Worm (Caenorhabditis elegans) whole organism, mixed stage, embryonic: ENCODE data around the gene skr-9.
"Not testable (repeated sequence)": the region's sequence is repeated elsewhere in the genome, so short reads cannot be mapped to it uniquely, and the experiment has no call there.

Experiments
- M03D4.4 ChIP-seq: sonication (generic microtip); optimal IDR thresholded peaks from 2 replicates; lab custom pipeline; 2017; ENCODE audit warnings: mild to moderate bottlenecking, missing genetic modification characterization, missing compliant biosample characterization
- bed-3 ChIP-seq: fragments of 200-800 bp; sonication (Bioruptor generic); optimal IDR thresholded peaks from 3 replicates; lab custom pipeline; 2018; ENCODE audit warnings: mild to moderate bottlenecking, missing genetic modification characterization, moderate library complexity, missing compliant biosample characterization
- blmp-1 ChIP-seq: fragments of 150-350 bp; optimal IDR thresholded peaks from 2 replicates; lab custom pipeline; 2014; ENCODE audit warnings: missing biosample characterization, missing genetic modification characterization
- ceh-39 ChIP-seq: fragments of 150-350 bp; optimal IDR thresholded peaks from 2 replicates; lab custom pipeline; 2014; ENCODE audit warnings: missing biosample characterization, missing genetic modification characterization
- ceh-43 ChIP-seq: fragments of 200-800 bp; sonication (Bioruptor generic); optimal IDR thresholded peaks from 2 replicates; lab custom pipeline; 2018; ENCODE audit warnings: mild to moderate bottlenecking, missing genetic modification characterization, moderate library complexity, missing compliant biosample characterization
- ces-1 ChIP-seq: fragments of 150-350 bp; optimal IDR thresholded peaks from 2 replicates; lab custom pipeline; 2014; ENCODE audit warnings: missing biosample characterization, missing genetic modification reagents, missing genetic modification characterization
- cnd-1 ChIP-seq: fragments of 200-800 bp; sonication (Bioruptor generic); optimal IDR thresholded peaks from 2 replicates; lab custom pipeline; 2018; ENCODE audit warnings: mild to moderate bottlenecking, missing genetic modification characterization, missing compliant biosample characterization
- drap-1 ChIP-seq: fragments of 200-800 bp; sonication (Bioruptor generic); optimal IDR thresholded peaks from 3 replicates; lab custom pipeline; 2018; ENCODE audit warnings: mild to moderate bottlenecking, missing genetic modification characterization, missing compliant biosample characterization
- elt-1 ChIP-seq: sonication (generic microtip); optimal IDR thresholded peaks from 2 replicates; lab custom pipeline; 2017; ENCODE audit warnings: missing genetic modification characterization, mild to moderate bottlenecking, missing compliant biosample characterization, antibody characterized with exemption, moderate library complexity, borderline replicate concordance; ENCODE audit not compliant: insufficient read depth
- elt-3 ChIP-seq: fragments of 150-350 bp; optimal IDR thresholded peaks from 2 replicates; lab custom pipeline; 2014; ENCODE audit warnings: missing biosample characterization, missing genetic modification characterization
- flh-1 ChIP-seq: fragments of 200-800 bp; sonication (Bioruptor generic); optimal IDR thresholded peaks from 2 replicates; lab custom pipeline; 2018; ENCODE audit warnings: mild to moderate bottlenecking, missing genetic modification characterization, moderate library complexity, missing compliant biosample characterization
- lin-32 ChIP-seq: fragments of 200-800 bp; sonication (Bioruptor generic); optimal IDR thresholded peaks from 2 replicates; lab custom pipeline; 2018; ENCODE audit warnings: mild to moderate bottlenecking, missing genetic modification characterization, missing compliant biosample characterization
- mep-1 ChIP-seq: fragments of 150-350 bp; optimal IDR thresholded peaks from 2 replicates; lab custom pipeline; 2017; ENCODE audit warnings: missing biosample characterization, missing genetic modification reagents, missing genetic modification characterization, inconsistent platforms
- mls-2 ChIP-seq: sonication (generic microtip); optimal IDR thresholded peaks from 2 replicates; lab custom pipeline; 2016; ENCODE audit warnings: mild to moderate bottlenecking, missing genetic modification characterization, moderate library complexity, missing compliant biosample characterization
- nhr-12 ChIP-seq: fragments of 150-350 bp; optimal IDR thresholded peaks from 2 replicates; lab custom pipeline; 2014; ENCODE audit warnings: missing biosample characterization, missing genetic modification characterization
- nhr-2 ChIP-seq: fragments of 150-350 bp; optimal IDR thresholded peaks from 2 replicates; lab custom pipeline; 2014; ENCODE audit warnings: missing biosample characterization, missing genetic modification characterization
- nhr-237 ChIP-seq: fragments of 150-350 bp; optimal IDR thresholded peaks from 2 replicates; lab custom pipeline; 2014; ENCODE audit warnings: missing biosample characterization, missing genetic modification characterization
- nhr-28 ChIP-seq: fragments of 150-350 bp; optimal IDR thresholded peaks from 2 replicates; lab custom pipeline; 2014; ENCODE audit warnings: missing biosample characterization, missing genetic modification characterization
- pha-4 ChIP-seq: fragments of 150-350 bp; optimal IDR thresholded peaks from 2 replicates; lab custom pipeline; 2018; ENCODE audit warnings: missing biosample characterization, missing genetic modification reagents, missing genetic modification characterization
- sem-2 ChIP-seq: fragments of 200-800 bp; sonication (Bioruptor generic); optimal IDR thresholded peaks from 2 replicates; lab custom pipeline; 2018; ENCODE audit warnings: mild to moderate bottlenecking, missing genetic modification characterization, missing compliant biosample characterization
- snpc-4 ChIP-seq: fragments of 150-350 bp; optimal IDR thresholded peaks from 2 replicates; lab custom pipeline; 2014; ENCODE audit warnings: missing biosample characterization, missing genetic modification characterization
- sptf-1 ChIP-seq: sonication (generic microtip); optimal IDR thresholded peaks from 2 replicates; lab custom pipeline; 2017; ENCODE audit warnings: mild to moderate bottlenecking, missing genetic modification characterization, moderate library complexity, missing compliant biosample characterization
- unc-120 ChIP-seq: sonication (generic microtip); optimal IDR thresholded peaks from 2 replicates; lab custom pipeline; 2017; ENCODE audit warnings: missing genetic modification characterization, missing compliant biosample characterization; ENCODE audit not compliant: poor library complexity, severe bottlenecking
- unc-39 ChIP-seq: fragments of 150-350 bp; optimal IDR thresholded peaks from 2 replicates; lab custom pipeline; 2014; ENCODE audit warnings: missing biosample characterization, missing genetic modification characterization
- zip-8 ChIP-seq: fragments of 150-350 bp; optimal IDR thresholded peaks from 2 replicates; lab custom pipeline; 2014; ENCODE audit warnings: missing biosample characterization, missing genetic modification characterization
- ztf-11 ChIP-seq: fragments of 150-350 bp; optimal IDR thresholded peaks from 2 replicates; lab custom pipeline; 2014; ENCODE audit warnings: missing biosample characterization, missing genetic modification characterization

skr-9 gene

ce11 chrIV:17163273-17163672 lies at the start of gene skr-9:
skr-9 (plus strand) TSS chrIV:17163573.
- not testable (repeated sequence) for TF ChIP-seq nhr-237 (tag; lab: Kevin White, UChicago); ceh-43 (GFP tag; lab: Kevin White, UChicago); lin-32 (GFP tag; lab: Kevin White, UChicago)

ce11 chrIV:17116345-17116744 lies 47.0 kb upstream of the skr-9 start, which contains the start of gene cyn-13:
cyn-13 (minus strand) TSS chrIV:17116657.
- TF ChIP-seq elt-1 (tag; lab: Kevin White, UChicago): no peak
- no peak for TF ChIP-seq pha-4 (tag; lab: Kevin White, UChicago)
- no peak for TF ChIP-seq bed-3 (GFP tag; lab: Kevin White, UChicago)
- no peak for TF ChIP-seq sem-2 (GFP tag; lab: Kevin White, UChicago)
- TF ChIP-seq sptf-1 (tag; lab: Kevin White, UChicago): no peak
- no peak for TF ChIP-seq flh-1
- no peak for TF ChIP-seq elt-3
- no peak for TF ChIP-seq snpc-4 (tag; lab: Kevin White, UChicago)
- no peak for TF ChIP-seq ceh-43 (GFP tag; lab: Kevin White, UChicago)
- TF ChIP-seq lin-32 (GFP tag; lab: Kevin White, UChicago): no peak
- TF ChIP-seq drap-1 (GFP tag; lab: Kevin White, UChicago): no peak
- TF ChIP-seq ceh-39: no peak
- no peak for TF ChIP-seq nhr-237 (tag; lab: Kevin White, UChicago)
- TF ChIP-seq unc-120 (tag; lab: Kevin White, UChicago): no peak
- TF ChIP-seq M03D4.4 (tag; lab: Kevin White, UChicago): no peak
- TF ChIP-seq ces-1: no peak
- no peak for TF ChIP-seq mls-2 (tag; lab: Kevin White, UChicago)
- no peak for TF ChIP-seq mep-1 (tag; lab: Kevin White, UChicago)
- TF ChIP-seq, all 35 proteins: peak for 0

ce11 chrIV:17116821-17117220 lies 46.6 kb upstream of the skr-9 start:
- TF ChIP-seq sptf-1 (tag; lab: Kevin White, UChicago) (no peak), unc-39 (tag; lab: Kevin White, UChicago) (no peak), ztf-11 (no peak), nhr-28 (no peak), nhr-12 (tag; lab: Kevin White, UChicago) (no peak)

- TF ChIP-seq mep-1 (tag; lab: Kevin White, UChicago): peak; percentile 48
- TF ChIP-seq ceh-39: peak; percentile 33
- no peak for TF ChIP-seq snpc-4 (tag; lab: Kevin White, UChicago)
- TF ChIP-seq nhr-237 (tag; lab: Kevin White, UChicago): no peak
Observed at ce11 chrIV:17118585-17118984, 44.8 kb upstream of the skr-9 start, which contains the start of gene uaf-2. uaf-2 (minus strand) TSS chrIV:17118767.

ce11 chrIV:17118987-17119732 lies 44.2 kb upstream of the skr-9 start, which contains the start of gene itsn-1:
itsn-1 (plus strand) TSS chrIV:17119682.
- TF ChIP-seq blmp-1 (no peak), bed-3 (GFP tag; lab: Kevin White, UChicago) (no peak), unc-39 (tag; lab: Kevin White, UChicago) (no peak), zip-8 (tag; lab: Kevin White, UChicago) (no peak), cnd-1 (tag; lab: Kevin White, UChicago) (no peak), nhr-2 (tag; lab: Kevin White, UChicago) (no peak), pha-4 (tag; lab: Kevin White, UChicago) (no peak)

ce11 chrIV:17121058-17121773 lies 42.2 kb upstream of the skr-9 start:
- TF ChIP-seq ces-1 (peak; percentile 33), sem-2 (GFP tag; lab: Kevin White, UChicago) (no peak)
